Worm (Caenorhabditis elegans) whole organism, L1 larva: Measurements from ENCODE around the gene clec-195.

Experiments
- alr-1 ChIP-seq: fragments of 200-800 bp; sonication (Bioruptor generic); optimal IDR thresholded peaks from 2 replicates; lab custom pipeline; 2018; ENCODE audit warnings: borderline replicate concordance, mild to moderate bottlenecking, missing genetic modification characterization, missing compliant biosample characterization
- aly-2 ChIP-seq: fragments of 150-350 bp; optimal IDR thresholded peaks from 2 replicates; lab custom pipeline; 2014; ENCODE audit warnings: missing biosample characterization, missing genetic modification characterization
- ama-1 ChIP-seq: fragments of 150-350 bp; optimal IDR thresholded peaks from 2 replicates; lab custom pipeline; 2014
- ceh-63 ChIP-seq: fragments of 200-800 bp; sonication (Bioruptor generic); optimal IDR thresholded peaks from 2 replicates; lab custom pipeline; 2018; ENCODE audit warnings: mild to moderate bottlenecking, missing genetic modification characterization, missing compliant biosample characterization
- dpl-1 ChIP-seq, 3 experiments: fragments of 150-350 bp in 2 of 3; sonication (generic microtip) in 1 of 3; optimal IDR thresholded peaks; 2 replicates each; lab custom pipeline; 2014 to 2017; ENCODE audit warnings: missing biosample characterization in 3 of 3, missing genetic modification characterization in 3 of 3, missing genetic modification reagents in 3 of 3
- dsc-1 ChIP-seq: sonication (generic microtip); optimal IDR thresholded peaks from 2 replicates; lab custom pipeline; 2016; ENCODE audit warnings: mild to moderate bottlenecking, missing genetic modification characterization, missing compliant biosample characterization
- efl-1 ChIP-seq, 4 experiments: fragments of 150-350 bp; optimal IDR thresholded peaks in 3 of 4; peaks in 1 of 4; 1 replicate in 1 of 4; 2 replicates in 3 of 4; lab custom pipeline; 2014; ENCODE audit warnings: missing biosample characterization in 2 of 4, missing genetic modification characterization in 2 of 4, missing genetic modification reagents in 2 of 4
- efl-3 ChIP-seq: fragments of 200-800 bp; sonication (Bioruptor generic); optimal IDR thresholded peaks from 2 replicates; lab custom pipeline; 2018; ENCODE audit warnings: mild to moderate bottlenecking, missing genetic modification characterization, missing compliant biosample characterization
- egl-13 ChIP-seq: sonication (generic microtip); optimal IDR thresholded peaks from 2 replicates; lab custom pipeline; 2016; ENCODE audit warnings: missing genotype, missing genetic modification reagents, missing genetic modification characterization, missing compliant biosample characterization
- elt-2 ChIP-seq: sonication (generic microtip); optimal IDR thresholded peaks from 2 replicates; lab custom pipeline; 2016; ENCODE audit warnings: missing genetic modification characterization, mild to moderate bottlenecking, inconsistent platforms, missing compliant biosample characterization, missing genetic modification reagents
- elt-3 ChIP-seq, 6 experiments: fragments of 150-350 bp in 1 of 6; sonication (generic microtip); optimal IDR thresholded peaks; 2 replicates each; lab custom pipeline; 2017 to 2018; ENCODE audit warnings: missing biosample characterization in 6 of 6, missing genetic modification characterization in 6 of 6, inconsistent platforms in 1 of 6
- fkh-10 ChIP-seq: sonication (generic microtip); optimal IDR thresholded peaks from 2 replicates; lab custom pipeline; 2017; ENCODE audit warnings: missing biosample characterization, missing genetic modification reagents, missing genetic modification characterization
- fos-1 ChIP-seq: fragments of 150-350 bp; optimal IDR thresholded peaks from 2 replicates; lab custom pipeline; 2014; ENCODE audit warnings: missing biosample characterization, missing genetic modification characterization
- grh-1 ChIP-seq: fragments of 200-800 bp; sonication (Bioruptor generic); IDR thresholded peaks from 2 replicates; pipeline ENCODE4 v1.3.6; 2022; ENCODE audit warnings: missing genetic modification reagents, missing genetic modification characterization, missing compliant biosample characterization
- hlh-17 ChIP-seq: fragments of 200-800 bp; sonication (Bioruptor generic); optimal IDR thresholded peaks from 2 replicates; lab custom pipeline; 2018; ENCODE audit warnings: missing genetic modification characterization, mild to moderate bottlenecking, missing compliant biosample characterization, moderate library complexity, borderline replicate concordance
- hlh-4 ChIP-seq: sonication (generic microtip); optimal IDR thresholded peaks from 2 replicates; lab custom pipeline; 2016; ENCODE audit warnings: mild to moderate bottlenecking, missing genetic modification characterization, missing compliant biosample characterization
- hpl-2 ChIP-seq: fragments of 150-350 bp; optimal IDR thresholded peaks from 2 replicates; lab custom pipeline; 2014; ENCODE audit warnings: missing biosample characterization, missing genetic modification reagents, missing genetic modification characterization
- irx-1 ChIP-seq: sonication (generic microtip); optimal IDR thresholded peaks from 2 replicates; lab custom pipeline; 2016; ENCODE audit warnings: missing genetic modification characterization, missing compliant biosample characterization
- jun-1 ChIP-seq: fragments of 150-350 bp; optimal IDR thresholded peaks from 2 replicates; lab custom pipeline; 2014; ENCODE audit warnings: missing biosample characterization, missing genetic modification reagents, missing genetic modification characterization
- lin-13 ChIP-seq: fragments of 150-350 bp; optimal IDR thresholded peaks from 2 replicates; lab custom pipeline; 2014; ENCODE audit warnings: missing biosample characterization, missing genetic modification reagents, missing genetic modification characterization
- lin-14 ChIP-seq: fragments of 200-800 bp; sonication (Bioruptor generic); optimal IDR thresholded peaks from 2 replicates; lab custom pipeline; 2018; ENCODE audit warnings: mild to moderate bottlenecking, missing genetic modification characterization, moderate library complexity, missing compliant biosample characterization
- lin-15B ChIP-seq: fragments of 150-350 bp; sonication (generic microtip); optimal IDR thresholded peaks from 3 replicates; lab custom pipeline; 2014; ENCODE audit warnings: missing biosample characterization, missing genetic modification characterization
- lin-35 ChIP-seq, 2 experiments: fragments of 150-350 bp; optimal IDR thresholded peaks; 2 replicates each; lab custom pipeline; 2014; ENCODE audit warnings: missing biosample characterization in 2 of 2, missing genetic modification characterization in 2 of 2, missing genetic modification reagents in 2 of 2
- lir-3 ChIP-seq: sonication (generic microtip); optimal IDR thresholded peaks from 2 replicates; lab custom pipeline; 2016; ENCODE audit warnings: mild to moderate bottlenecking, missing genetic modification characterization, moderate library complexity, missing compliant biosample characterization; ENCODE audit not compliant: poor library complexity
- lsy-2 ChIP-seq, 2 experiments: fragments of 150-350 bp; optimal IDR thresholded peaks; 2 replicates each; lab custom pipeline; 2014; ENCODE audit warnings: missing biosample characterization in 2 of 2, missing genetic modification characterization in 2 of 2
- mab-9 ChIP-seq: fragments of 200-800 bp; sonication (Bioruptor generic); IDR thresholded peaks from 2 replicates; pipeline ENCODE4 v1.3.6; 2022; ENCODE audit warnings: missing genetic modification reagents, missing genetic modification characterization, missing compliant biosample characterization
- mdl-1 ChIP-seq, 2 experiments: fragments of 150-350 bp; optimal IDR thresholded peaks; 2 replicates each; lab custom pipeline; 2014 to 2017; ENCODE audit warnings: missing biosample characterization in 2 of 2, missing genetic modification characterization in 2 of 2, inconsistent platforms in 1 of 2
- mef-2 ChIP-seq: fragments of 150-350 bp; optimal IDR thresholded peaks from 2 replicates; lab custom pipeline; 2014; ENCODE audit warnings: missing biosample characterization, missing genetic modification characterization
- nhr-11 ChIP-seq: fragments of 150-350 bp; optimal IDR thresholded peaks from 2 replicates; lab custom pipeline; 2014; ENCODE audit warnings: missing biosample characterization, missing genetic modification characterization
- nhr-12 ChIP-seq: sonication (generic microtip); optimal IDR thresholded peaks from 2 replicates; lab custom pipeline; 2017; ENCODE audit warnings: missing biosample characterization, missing genetic modification characterization
- nhr-19 ChIP-seq: fragments of 200-800 bp; sonication (Bioruptor generic); conservative IDR thresholded peaks from 2 replicates; pipeline ENCODE4 v1.3.6; 2022; ENCODE audit warnings: missing genetic modification characterization, missing compliant biosample characterization
- nhr-20 ChIP-seq: sonication (generic microtip); optimal IDR thresholded peaks from 2 replicates; lab custom pipeline; 2016; ENCODE audit warnings: mild to moderate bottlenecking, missing genetic modification characterization, missing compliant biosample characterization
- nhr-47 ChIP-seq: sonication (generic microtip); optimal IDR thresholded peaks from 2 replicates; lab custom pipeline; 2016; ENCODE audit warnings: mild to moderate bottlenecking, missing genetic modification characterization, moderate library complexity, missing compliant biosample characterization
- nhr-77 ChIP-seq: fragments of 150-350 bp; optimal IDR thresholded peaks from 2 replicates; lab custom pipeline; 2014; ENCODE audit warnings: missing biosample characterization, missing genetic modification characterization
- nhr-84 ChIP-seq: sonication (generic microtip); optimal IDR thresholded peaks from 2 replicates; lab custom pipeline; 2017; ENCODE audit warnings: missing biosample characterization, missing genetic modification characterization
- nhr-85 ChIP-seq: sonication (generic microtip); peaks from one replicate; lab custom pipeline; 2016; ENCODE audit warnings: missing genetic modification characterization, inconsistent platforms, missing compliant biosample characterization
- pag-3 ChIP-seq: sonication (generic microtip); optimal IDR thresholded peaks from 2 replicates; lab custom pipeline; 2017; ENCODE audit warnings: missing genetic modification characterization, mild to moderate bottlenecking, missing compliant biosample characterization, antibody characterized with exemption, borderline replicate concordance; ENCODE audit not compliant: insufficient read depth
- rnt-1 ChIP-seq: sonication (generic microtip); optimal IDR thresholded peaks from 2 replicates; lab custom pipeline; 2016; ENCODE audit warnings: mild to moderate bottlenecking, missing genetic modification characterization, moderate library complexity, missing compliant biosample characterization
- snpc-4 ChIP-seq: fragments of 150-350 bp; optimal IDR thresholded peaks from 2 replicates; lab custom pipeline; 2014; ENCODE audit warnings: missing biosample characterization, missing genetic modification characterization
- sox-4 ChIP-seq: sonication (generic microtip); optimal IDR thresholded peaks from 2 replicates; lab custom pipeline; 2016; ENCODE audit warnings: missing genetic modification characterization, missing compliant biosample characterization
- sptf-1 ChIP-seq: fragments of 150-350 bp; optimal IDR thresholded peaks from 2 replicates; lab custom pipeline; 2014; ENCODE audit warnings: missing biosample characterization, missing genetic modification characterization
- sup-37 ChIP-seq: fragments of 200-800 bp; sonication (Bioruptor generic); optimal IDR thresholded peaks from 2 replicates; lab custom pipeline; 2018; ENCODE audit warnings: mild to moderate bottlenecking, missing genetic modification characterization, missing compliant biosample characterization
- swsn-7 ChIP-seq: sonication (generic microtip); optimal IDR thresholded peaks from 2 replicates; lab custom pipeline; 2016; ENCODE audit warnings: missing genetic modification characterization, missing compliant biosample characterization
- tbx-2 ChIP-seq: sonication (generic microtip); optimal IDR thresholded peaks from 2 replicates; lab custom pipeline; 2016; ENCODE audit warnings: missing genetic modification characterization, missing compliant biosample characterization
- tlp-1 ChIP-seq: fragments of 150-350 bp; optimal IDR thresholded peaks from 2 replicates; lab custom pipeline; 2014; ENCODE audit warnings: missing biosample characterization, missing genetic modification characterization
- unc-30 ChIP-seq: sonication (generic microtip); optimal IDR thresholded peaks from 2 replicates; lab custom pipeline; 2017; ENCODE audit warnings: missing biosample characterization, missing genetic modification characterization
- unc-98 ChIP-seq: fragments of 200-800 bp; sonication (Bioruptor generic); IDR thresholded peaks from 2 replicates; pipeline ENCODE4 v1.3.6; 2022; ENCODE audit warnings: missing genetic modification characterization, missing compliant biosample characterization
- vab-15 ChIP-seq: sonication (generic microtip); optimal IDR thresholded peaks from 2 replicates; lab custom pipeline; 2017; ENCODE audit warnings: missing genotype, mild to moderate bottlenecking, missing genetic modification characterization, missing compliant biosample characterization
- xbp-1 ChIP-seq: sonication (generic microtip); optimal IDR thresholded peaks from 2 replicates; lab custom pipeline; 2016; ENCODE audit warnings: missing genetic modification characterization, missing compliant biosample characterization
- zag-1 ChIP-seq: fragments of 150-350 bp; optimal IDR thresholded peaks from 2 replicates; lab custom pipeline; 2014; ENCODE audit warnings: missing biosample characterization, missing genetic modification characterization
- ztf-11 ChIP-seq, 2 experiments: sonication (generic microtip); optimal IDR thresholded peaks; 2 replicates each; lab custom pipeline; 2016 to 2017; ENCODE audit warnings: missing genetic modification characterization in 2 of 2, missing biosample characterization in 1 of 2, missing compliant biosample characterization in 1 of 2
- ztf-4 ChIP-seq: fragments of 150-350 bp; optimal IDR thresholded peaks from 2 replicates; lab custom pipeline; 2014; ENCODE audit warnings: missing biosample characterization, missing genetic modification characterization

Gene clec-195

DNA sequence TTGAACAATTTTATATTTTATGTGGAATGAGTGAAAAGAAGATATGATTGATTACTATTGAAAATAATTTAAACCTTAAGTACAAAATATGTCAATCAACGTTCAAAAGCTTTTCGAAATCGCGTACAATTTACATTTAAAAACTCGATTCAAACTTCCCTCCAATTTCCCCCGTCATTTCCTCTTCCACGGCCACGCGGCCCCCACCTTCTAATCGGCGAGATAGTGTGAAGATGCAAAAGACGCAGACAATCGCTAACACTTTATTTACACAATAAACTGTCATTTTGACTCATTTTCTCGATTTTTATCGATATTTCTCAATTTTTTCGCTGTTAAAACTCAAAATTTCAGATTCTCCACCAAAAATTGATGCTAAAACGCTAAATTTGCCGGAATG is 50.2 kb downstream of the clec-195 start, which contains the start of gene rom-4 (continued):
- TF ChIP-seq mab-9 (GFP tag; lab: Robert Waterston, UW) (peak; percentile 61; the same call in 1 of the 2 replicates), dsc-1 (tag; lab: Kevin White, UChicago) (peak; percentile 86), elt-2 (tag; lab: Kevin White, UChicago) (no peak), egl-13 (tag; lab: Kevin White, UChicago) (peak; percentile 72), sup-37 (peak; percentile 19), dpl-1 (GFP tag; optimal IDR thresholded peaks at IDR 0.05; lab: Kevin White, UChicago) (peak; percentile 93 to 96 (median 94)), nhr-20 (tag; lab: Kevin White, UChicago) (peak; percentile 78), rnt-1 (tag; lab: Kevin White, UChicago) (peak; percentile 99), lsy-2 (tag; optimal IDR thresholded peaks at IDR 0.05; lab: Kevin White, UChicago) (peak; percentile 79 to 80), fos-1 (tag; lab: Kevin White, UChicago) (no peak), pag-3 (tag; lab: Kevin White, UChicago) (no peak), nhr-77 (tag; lab: Kevin White, UChicago) (no peak), lin-13 (peak; percentile 29), fkh-10 (GFP tag; lab: Kevin White, UChicago) (no peak), hlh-17 (no peak), elt-3 (tag; optimal IDR thresholded peaks at IDR 0.05; lab: Kevin White, UChicago) (no peak), zag-1 (tag; lab: Kevin White, UChicago) (no peak), efl-1 (optimal IDR thresholded peaks at IDR 0.05; lab: Kevin White, UChicago) (peak; percentile 97 to 99), efl-1 (GFP tag; optimal IDR thresholded peaks at IDR 0.05 in 1 of 2; lab: Kevin White, UChicago) (peak; percentile 96 to 99), hpl-2 (GFP tag; lab: Kevin White, UChicago) (no peak), jun-1 (tag; lab: Kevin White, UChicago) (peak; percentile 34), mdl-1 (tag; optimal IDR thresholded peaks at IDR 0.05; lab: Kevin White, UChicago) (peak in 1 of 2 experiments; percentile 22), aly-2 (tag; lab: Kevin White, UChicago) (no peak), sptf-1 (tag; lab: Kevin White, UChicago) (no peak), snpc-4 (tag; lab: Kevin White, UChicago) (peak; percentile 61), efl-3 (GFP tag; lab: Kevin White, UChicago) (no peak), nhr-84 (tag; lab: Kevin White, UChicago) (no peak), tbx-2 (peak; percentile 88), alr-1 (tag; lab: Kevin White, UChicago) (no peak), ama-1 (lab: Kevin White, UChicago) (no peak), ztf-11 (tag; optimal IDR thresholded peaks at IDR 0.05; lab: Kevin White, UChicago) (peak in 1 of 2 experiments; percentile 85), nhr-19 (peak; percentile 78), grh-1 (GFP tag; lab: Robert Waterston, UW) (no peak; the same call in none of the 2 replicates), lin-15B (peak; percentile 26), nhr-47 (tag; lab: Kevin White, UChicago) (peak; percentile 88), nhr-85 (tag; lab: Kevin White, UChicago) (peak; percentile 91), nhr-11 (no peak), vab-15 (tag; lab: Kevin White, UChicago) (no peak), unc-98 (GFP tag; lab: Robert Waterston, UW) (peak; percentile 91), lin-14 (GFP tag; lab: Kevin White, UChicago) (no peak), ztf-4 (tag; lab: Kevin White, UChicago) (no peak), irx-1 (tag; lab: Kevin White, UChicago) (peak; percentile 89), xbp-1 (peak; percentile 79), ceh-63 (GFP tag; lab: Kevin White, UChicago) (no peak), lin-35 (GFP tag; optimal IDR thresholded peaks at IDR 0.05; lab: Kevin White, UChicago) (peak; percentile 97), sox-4 (peak; percentile 78), mef-2 (tag; lab: Kevin White, UChicago) (no peak), tlp-1 (no peak), swsn-7 (tag; lab: Kevin White, UChicago) (peak; percentile 76), unc-30 (tag; lab: Kevin White, UChicago) (no peak), hlh-4 (tag; lab: Kevin White, UChicago) (no peak), nhr-12 (tag; lab: Kevin White, UChicago) (no peak), lir-3 (tag; lab: Kevin White, UChicago) (peak; percentile 95)
